Worm (Caenorhabditis elegans) whole organism, midembryonic: ENCODE data around the gene C34C6.3.

Source experiments
- T22C8.4 ChIP-seq: fragments of 200-800 bp; sonication (Bioruptor generic); IDR thresholded peaks from 2 replicates; pipeline ENCODE4 v1.3.6; 2022; ENCODE audit warnings: missing genetic modification characterization, missing compliant biosample characterization
- cog-1 ChIP-seq: sonication (generic microtip); optimal IDR thresholded peaks from 2 replicates; lab custom pipeline; 2016; ENCODE audit warnings: missing genetic modification characterization, missing compliant biosample characterization
- flt-1 ChIP-seq: fragments of 200-800 bp; sonication (Bioruptor generic); IDR thresholded peaks from 2 replicates; pipeline ENCODE4 v1.3.6; 2022; ENCODE audit warnings: missing genetic modification characterization, missing compliant biosample characterization
- klf-2 ChIP-seq: fragments of 200-800 bp; sonication (Bioruptor generic); conservative IDR thresholded peaks from 2 replicates; pipeline ENCODE4 v1.3.6; 2022; ENCODE audit warnings: missing genetic modification reagents, missing genetic modification characterization, missing compliant biosample characterization
- ref-1 ChIP-seq: fragments of 200-800 bp; sonication (Bioruptor generic); conservative IDR thresholded peaks from 2 replicates; pipeline ENCODE4 v1.3.6; 2022; ENCODE audit warnings: missing genetic modification reagents, missing genetic modification characterization, missing compliant biosample characterization
- tab-1 ChIP-seq: fragments of 200-800 bp; sonication (Bioruptor generic); IDR thresholded peaks from 2 replicates; pipeline ENCODE4 v1.3.6; 2022; ENCODE audit warnings: missing genetic modification characterization, missing compliant biosample characterization
- ztf-23 ChIP-seq: fragments of 200-800 bp; sonication (Bioruptor generic); IDR thresholded peaks from 2 replicates; pipeline ENCODE4 v1.3.6; 2022; ENCODE audit warnings: missing genetic modification reagents, missing genetic modification characterization, missing compliant biosample characterization
- ztf-29 ChIP-seq: fragments of 200-800 bp; sonication (Bioruptor generic); IDR thresholded peaks from 2 replicates; pipeline ENCODE4 v1.3.6; 2022; ENCODE audit warnings: missing genetic modification reagents, missing genetic modification characterization, missing compliant biosample characterization

DNA sequence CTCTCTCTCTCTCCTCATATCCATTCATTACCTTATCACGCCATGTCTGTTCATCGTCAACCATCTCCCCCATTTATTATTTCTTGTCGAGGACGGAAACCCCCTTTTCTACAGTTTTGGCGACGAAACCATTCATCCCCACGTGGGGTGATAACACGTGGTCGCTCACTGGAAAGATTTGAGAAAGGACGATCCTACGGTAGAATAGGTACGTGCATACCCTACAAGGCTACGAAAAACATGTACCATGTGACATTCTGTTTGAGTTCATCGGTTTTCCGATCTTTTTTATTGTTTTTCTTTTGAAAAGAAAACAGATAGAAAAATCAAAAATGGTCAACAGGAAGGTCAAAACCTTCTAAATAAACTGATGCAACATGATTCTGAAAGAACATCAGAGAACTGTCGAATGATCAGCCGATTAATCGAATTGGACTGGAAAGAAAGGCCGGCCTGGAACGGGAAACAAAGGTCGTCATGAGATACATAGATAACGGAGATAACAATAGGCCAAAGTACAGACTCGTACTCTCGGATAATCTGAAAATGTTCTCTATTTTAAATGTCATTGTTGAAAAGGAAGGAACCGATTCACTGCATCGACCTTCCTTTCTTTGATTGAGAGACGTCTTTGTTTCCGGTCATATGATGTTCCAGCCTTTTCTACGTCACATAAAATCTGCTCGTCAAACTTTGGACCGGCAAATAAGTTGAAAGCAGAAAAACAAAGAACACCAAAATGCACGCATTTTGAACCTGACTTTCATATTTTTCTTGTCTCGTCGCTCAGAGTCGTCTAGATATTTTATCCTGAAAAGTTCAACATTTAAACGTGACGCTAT, 50.5 kb downstream of the C34C6.3 start:
- TF ChIP-seq ztf-23 (GFP tag; lab: Robert Waterston, UW), result no peak
- no peak for TF ChIP-seq T22C8.4 (GFP tag; lab: Robert Waterston, UW)
- TF ChIP-seq klf-2 (GFP tag; lab: Robert Waterston, UW), result no peak
- no peak for TF ChIP-seq flt-1 (GFP tag; lab: Robert Waterston, UW)
- TF ChIP-seq tab-1 (GFP tag; lab: Robert Waterston, UW), result no peak
- TF ChIP-seq ztf-29 (GFP tag; lab: Robert Waterston, UW), result no peak
- TF ChIP-seq cog-1, result no peak
- no peak for TF ChIP-seq ref-1 (GFP tag; lab: Robert Waterston, UW)
